Worm (Caenorhabditis elegans): ENCODE results near the gene T28H10.1.

DNA sequence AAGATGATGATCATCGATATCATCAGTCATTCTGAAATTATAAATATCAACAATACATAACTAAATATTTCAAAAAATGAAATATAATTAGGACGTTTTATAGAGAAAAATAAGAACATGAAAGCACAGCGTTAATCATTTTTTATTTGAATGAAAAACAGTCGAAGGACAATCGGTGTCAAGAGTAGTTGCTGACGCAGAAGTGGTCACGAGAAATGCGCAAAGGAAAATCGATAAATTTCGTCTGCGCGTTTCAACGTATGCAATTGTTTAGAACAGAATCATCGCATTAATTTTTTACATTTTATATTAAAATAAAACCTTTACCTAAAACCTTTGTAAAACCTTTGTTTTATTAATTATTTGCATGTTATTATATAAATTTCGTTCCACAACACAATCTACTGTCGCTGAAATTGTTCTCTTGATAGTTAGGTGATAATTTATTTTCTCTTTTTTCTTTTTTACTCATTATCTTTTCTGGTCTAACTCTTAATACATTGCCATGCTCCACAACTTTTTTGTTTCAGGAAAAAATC lies 5.8 kb upstream of the T28H10.1 start, which contains the start of the genes W04D2.4 and rbm-25:
- peak in 1 of 2 experiments; percentile 69 for TF ChIP-seq mdl-1 (tag; optimal IDR thresholded peaks at IDR 0.05)
- TF ChIP-seq blmp-1 (tag; optimal IDR thresholded peaks at IDR 0.05): peak; percentile 80
- TF ChIP-seq unc-130 (tag; optimal IDR thresholded peaks at IDR 0.05): peak; percentile 81
- TF ChIP-seq nhr-12 (tag; optimal IDR thresholded peaks at IDR 0.05): no peak
- peak; percentile 32 for TF ChIP-seq ceh-8 (GFP tag; optimal IDR thresholded peaks at IDR 0.05)
- TF ChIP-seq ceh-82 (tag; optimal IDR thresholded peaks at IDR 0.05): peak; percentile 63 to 77 (median 77)
- peak; percentile 75 for TF ChIP-seq ama-1 (optimal IDR thresholded peaks at IDR 0.05)
- TF ChIP-seq sptf-1 (tag; optimal IDR thresholded peaks at IDR 0.05): no peak
- TF ChIP-seq F16B12.6 (tag; optimal IDR thresholded peaks at IDR 0.05): peak; percentile 32
- peak; percentile 25 for TF ChIP-seq aly-2 (tag; optimal IDR thresholded peaks at IDR 0.05)

Measured in whole organism, L1 larva.